Fruit fly (Drosophila melanogaster): Measurements from ENCODE around the gene CG10163.
A peak's percentile ranks its signal among the peaks of the same experiment; 100 is the strongest.

CG10163 gene

dm6 chr3L:6217806-6218205 is 40.8 kb downstream of the CG10163 start, which contains the start of gene LanA:
Gene LanA (minus strand): TSS chr3L:6218022.
- TF ChIP-seq Pif1B (GFP tag; optimal IDR thresholded peaks at IDR 0.05): no peak
- no peak for TF ChIP-seq CG8159 (tag; optimal IDR thresholded peaks at IDR 0.05)
- no peak for TF ChIP-seq CG17806 (tag; optimal IDR thresholded peaks at IDR 0.05)
- TF ChIP-seq fd96Ca (GFP tag; IDR thresholded peaks at IDR 0.05): 0 out of 3 replicates have a peak, but pooled peaks have one; percentile 15
- TF ChIP-seq D1 (tag; optimal IDR thresholded peaks at IDR 0.05): no peak
- no peak for TF ChIP-seq rn (GFP tag; IDR thresholded peaks at IDR 0.05)
- TF ChIP-seq gl (tag; optimal IDR thresholded peaks at IDR 0.05): no peak
- peak; percentile 42; the same call in 1 of the 2 replicates for TF ChIP-seq Ets98B (GFP tag; IDR thresholded peaks at IDR 0.05)
- peak; percentile 14 for TF ChIP-seq EcR (GFP tag; optimal IDR thresholded peaks at IDR 0.05)
- no peak for TF ChIP-seq CG13204 (GFP tag; optimal IDR thresholded peaks at IDR 0.05)
- TF ChIP-seq CG15710 (tag; optimal IDR thresholded peaks at IDR 0.05): no peak
- peak; percentile 58; the same call in 1 of the 3 replicates for TF ChIP-seq CG4496 (GFP tag; IDR thresholded peaks at IDR 0.05)
- no peak for TF ChIP-seq CG9948 (tag; optimal IDR thresholded peaks at IDR 0.05)
- TF ChIP-seq CG12605 (GFP tag; IDR thresholded peaks at IDR 0.05): 0 out of 2 replicates have a peak, but pooled peaks have one; percentile 23
- TF ChIP-seq Pif1A (GFP tag; optimal IDR thresholded peaks at IDR 0.05): no peak
- no peak for TF ChIP-seq CG14655 (GFP tag; optimal IDR thresholded peaks at IDR 0.05)
- no peak; the same call in 1 of the 2 replicates for TF ChIP-seq CG32121 (GFP tag; IDR thresholded peaks at IDR 0.05)
- TF ChIP-seq CG10348 (GFP tag; IDR thresholded peaks at IDR 0.05): no peak
- no peak for TF ChIP-seq CG8301 (tag; optimal IDR thresholded peaks at IDR 0.05)
- no peak for TF ChIP-seq Snoo (tag; optimal IDR thresholded peaks at IDR 0.05)
- no peak for TF ChIP-seq CG34367 (tag; optimal IDR thresholded peaks at IDR 0.05)

dm6 chr3L:6217212-6217611 is 41.3 kb downstream of the CG10163 start:
- TF ChIP-seq CG13204 (GFP tag; optimal IDR thresholded peaks at IDR 0.05): no peak
- TF ChIP-seq Snoo (tag; optimal IDR thresholded peaks at IDR 0.05): no peak
- TF ChIP-seq CG8301 (tag; optimal IDR thresholded peaks at IDR 0.05): no peak
- 0 out of 2 replicates have a peak, but pooled peaks have one; percentile 15 for TF ChIP-seq rn (GFP tag; IDR thresholded peaks at IDR 0.05)
- TF ChIP-seq CG10348 (GFP tag; IDR thresholded peaks at IDR 0.05): no peak
- TF ChIP-seq D1 (tag; optimal IDR thresholded peaks at IDR 0.05): no peak
- peak; percentile 0 for TF ChIP-seq CG34367 (tag; optimal IDR thresholded peaks at IDR 0.05)
- peak; percentile 37; the same call in 1 of the 2 replicates for TF ChIP-seq CG12605 (GFP tag; IDR thresholded peaks at IDR 0.05)
- TF ChIP-seq CG8159 (tag; optimal IDR thresholded peaks at IDR 0.05): no peak
- TF ChIP-seq CG4496 (GFP tag; IDR thresholded peaks at IDR 0.05): peak; percentile 19; the same call in 1 of the 3 replicates
- peak; percentile 27 for TF ChIP-seq CG9948 (tag; optimal IDR thresholded peaks at IDR 0.05)
- TF ChIP-seq Pif1B (GFP tag; optimal IDR thresholded peaks at IDR 0.05): no peak
- TF ChIP-seq EcR (GFP tag; optimal IDR thresholded peaks at IDR 0.05): no peak
- TF ChIP-seq fd96Ca (GFP tag; IDR thresholded peaks at IDR 0.05): no peak
- TF ChIP-seq CG17806 (tag; optimal IDR thresholded peaks at IDR 0.05): no peak
- no peak for TF ChIP-seq Pif1A (GFP tag; optimal IDR thresholded peaks at IDR 0.05)
- no peak for TF ChIP-seq gl (tag; optimal IDR thresholded peaks at IDR 0.05)
- TF ChIP-seq Ets98B (GFP tag; IDR thresholded peaks at IDR 0.05): no peak

dm6 chr3L:6216787-6217078 is 41.8 kb downstream of the CG10163 start:
- TF ChIP-seq CG14655 (GFP tag; optimal IDR thresholded peaks at IDR 0.05) (no peak), CG9948 (tag; optimal IDR thresholded peaks at IDR 0.05) (no peak), CG4496 (GFP tag; IDR thresholded peaks at IDR 0.05) (no peak), CG10348 (GFP tag; IDR thresholded peaks at IDR 0.05) (no peak), rn (GFP tag; IDR thresholded peaks at IDR 0.05) (no peak), CG15710 (tag; optimal IDR thresholded peaks at IDR 0.05) (no peak), CG13204 (GFP tag; optimal IDR thresholded peaks at IDR 0.05) (no peak), Ets98B (GFP tag; IDR thresholded peaks at IDR 0.05) (no peak), CG32121 (GFP tag; IDR thresholded peaks at IDR 0.05) (no peak), CG17806 (tag; optimal IDR thresholded peaks at IDR 0.05) (no peak), CG34367 (tag; optimal IDR thresholded peaks at IDR 0.05) (no peak), fd96Ca (GFP tag; IDR thresholded peaks at IDR 0.05) (no peak), CG8301 (tag; optimal IDR thresholded peaks at IDR 0.05) (no peak), Pif1B (GFP tag; optimal IDR thresholded peaks at IDR 0.05) (no peak)

dm6 chr3L:6215976-6216786 is 42.4 kb downstream of the CG10163 start:
- peak; percentile 52 for TF ChIP-seq EcR (GFP tag; optimal IDR thresholded peaks at IDR 0.05)
- TF ChIP-seq CG9948 (tag; optimal IDR thresholded peaks at IDR 0.05): no peak
- TF ChIP-seq Snoo (tag; optimal IDR thresholded peaks at IDR 0.05): no peak

Data from whole organism, pupa.